Worm (Caenorhabditis elegans) whole organism, mixed stage, embryonic: Measurements from ENCODE around the gene srsx-16.

Experiments used
- elt-1 ChIP-seq: sonication (generic microtip); optimal IDR thresholded peaks from 2 replicates; lab custom pipeline; 2017; ENCODE audit warnings: missing genetic modification characterization, mild to moderate bottlenecking, missing compliant biosample characterization, antibody characterized with exemption, moderate library complexity, borderline replicate concordance; ENCODE audit not compliant: insufficient read depth
- elt-3 ChIP-seq: fragments of 150-350 bp; optimal IDR thresholded peaks from 2 replicates; lab custom pipeline; 2014; ENCODE audit warnings: missing biosample characterization, missing genetic modification characterization
- lin-13 ChIP-seq: fragments of 150-350 bp; optimal IDR thresholded peaks from 2 replicates; lab custom pipeline; 2014; ENCODE audit warnings: missing biosample characterization, missing genetic modification characterization
- nhr-76 ChIP-seq: sonication (generic microtip); optimal IDR thresholded peaks from 2 replicates; lab custom pipeline; 2017; ENCODE audit warnings: missing biosample characterization, missing genetic modification characterization

DNA sequence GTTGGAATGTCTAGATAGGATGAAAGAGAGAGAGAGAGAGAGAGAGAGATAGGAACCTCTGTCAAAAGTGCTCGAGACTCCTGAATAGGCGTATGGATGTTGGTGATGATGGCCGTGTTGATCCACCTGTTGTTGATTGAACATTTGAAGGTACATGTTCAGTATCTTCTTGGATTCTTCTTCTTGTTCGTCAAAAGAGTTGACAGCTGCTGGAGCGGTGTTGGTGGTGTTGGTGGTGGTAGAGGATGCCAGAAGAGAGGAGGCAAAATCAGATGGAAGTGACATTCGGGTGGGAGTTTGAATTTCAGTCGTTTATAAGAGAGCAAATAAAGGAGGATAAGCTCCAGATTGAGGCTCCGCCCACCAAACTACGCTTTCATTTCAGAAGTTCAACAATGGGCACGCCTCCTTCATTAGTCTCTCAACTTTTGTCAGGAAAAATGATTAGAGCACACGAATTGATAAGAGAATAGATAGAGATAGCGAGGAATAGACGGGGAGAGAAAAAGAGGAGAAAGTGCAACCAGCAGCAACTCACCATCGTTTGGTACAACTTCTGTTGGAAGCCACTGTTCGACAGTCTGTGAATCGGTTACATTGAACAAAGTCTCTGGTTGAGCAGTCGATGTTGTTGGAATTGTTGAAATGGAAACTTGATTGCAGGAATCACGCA is 33.4 kb upstream of the srsx-16 start:
- TF ChIP-seq elt-1 (tag; lab: Kevin White, UChicago) (no peak), nhr-76 (tag; lab: Kevin White, UChicago) (no peak), lin-13 (tag; lab: Kevin White, UChicago) (no peak), elt-3 (tag; lab: Kevin White, UChicago) (no peak)
